Worm (Caenorhabditis elegans) whole organism, L3 larva: ENCODE data around the gene fbxb-107.

Experiments
- ceh-82 ChIP-seq: fragments of 150-350 bp; optimal IDR thresholded peaks from 2 replicates; lab custom pipeline; 2014; ENCODE audit warnings: missing biosample characterization, missing genetic modification characterization
- ceh-9 ChIP-seq: sonication (generic microtip); optimal IDR thresholded peaks from 2 replicates; lab custom pipeline; 2018; ENCODE audit warnings: missing biosample characterization, missing genetic modification characterization
- daf-12 ChIP-seq: fragments of 150-350 bp; optimal IDR thresholded peaks from 2 replicates; lab custom pipeline; 2014; ENCODE audit warnings: missing biosample characterization, missing genetic modification reagents, missing genetic modification characterization
- egl-27 ChIP-seq: sonication (generic microtip); optimal IDR thresholded peaks from 4 replicates; lab custom pipeline; 2017; ENCODE audit warnings: missing biosample characterization, missing genetic modification reagents, missing genetic modification characterization
- elt-1 ChIP-seq: fragments of 150-350 bp; optimal IDR thresholded peaks from 2 replicates; lab custom pipeline; 2014; ENCODE audit warnings: missing biosample characterization, missing genetic modification characterization
- lin-39 ChIP-seq: fragments of 150-350 bp; optimal IDR thresholded peaks from 2 replicates; lab custom pipeline; 2018; ENCODE audit warnings: missing biosample characterization, missing genetic modification reagents, missing genetic modification characterization
- mdl-1 ChIP-seq: fragments of 150-350 bp; optimal IDR thresholded peaks from 2 replicates; lab custom pipeline; 2014; ENCODE audit warnings: missing biosample characterization, missing genetic modification characterization
- pqm-1 ChIP-seq: fragments of 150-350 bp; optimal IDR thresholded peaks from 2 replicates; lab custom pipeline; 2017; ENCODE audit warnings: missing biosample characterization, missing genetic modification characterization, inconsistent platforms
- sea-2 ChIP-seq: fragments of 150-350 bp; sonication (generic microtip); optimal IDR thresholded peaks from 4 replicates; lab custom pipeline; 2014; ENCODE audit warnings: missing biosample characterization, missing genetic modification reagents, missing genetic modification characterization
- unc-62 ChIP-seq: fragments of 150-350 bp; sonication (generic microtip); optimal IDR thresholded peaks from 4 replicates; lab custom pipeline; 2014; ENCODE audit warnings: missing biosample characterization, missing genetic modification reagents, missing genetic modification characterization

- TF ChIP-seq mdl-1 (tag; lab: Kevin White, UChicago): no peak
- no peak for TF ChIP-seq unc-62 (GFP tag; lab: Kevin White, UChicago)
- TF ChIP-seq ceh-82 (tag; lab: Kevin White, UChicago): no peak
- no peak for TF ChIP-seq ceh-9
- TF ChIP-seq elt-1 (tag; lab: Kevin White, UChicago): no peak
- TF ChIP-seq pqm-1 (tag; lab: Kevin White, UChicago): no peak
- TF ChIP-seq sea-2 (GFP tag; lab: Kevin White, UChicago): no peak
- no peak for TF ChIP-seq daf-12 (tag; lab: Kevin White, UChicago)
- no peak for TF ChIP-seq lin-39 (tag; lab: Kevin White, UChicago)
- no peak for TF ChIP-seq egl-27 (tag; lab: Kevin White, UChicago)
Observed at ce11 chrII:2751278-2751677, 7.3 kb upstream of the fbxb-107 start.
